Fruit fly (Drosophila melanogaster) whole organism, adult: ENCODE measurements around the gene cyst.

ENCODE experiments used
- Crg-1 ChIP-seq: fragments of 200-800 bp; sonication (Bioruptor generic); optimal IDR thresholded peaks from 2 replicates; lab custom pipeline; 2016; ENCODE audit warnings: missing biosample characterization, missing genetic modification characterization
- Mnt ChIP-seq: fragments of 200-800 bp; sonication (Bioruptor generic); optimal IDR thresholded peaks from 2 replicates; lab custom pipeline; 2016; ENCODE audit warnings: missing biosample characterization, mild to moderate bottlenecking, missing genetic modification characterization
- kay ChIP-seq: fragments of 200-800 bp; sonication (Bioruptor generic); peaks from one replicate; lab custom pipeline; 2016; ENCODE audit warnings: missing biosample characterization, missing genetic modification characterization, borderline replicate concordance
- pad ChIP-seq: fragments of 200-800 bp; sonication (Bioruptor generic); optimal IDR thresholded peaks from 3 replicates; lab custom pipeline; 2017; ENCODE audit warnings: missing biosample characterization, missing genetic modification characterization, mild to moderate bottlenecking, moderate library complexity, missing genetic modification reagents
- tj ChIP-seq: fragments of 200-800 bp; sonication (Bioruptor generic); optimal IDR thresholded peaks from 3 replicates; lab custom pipeline; 2017; ENCODE audit warnings: missing biosample characterization, mild to moderate bottlenecking, missing genetic modification characterization, moderate library complexity

dm6 chr2L:19508361-19508918, at the start of gene cyst:
- TF ChIP-seq kay (GFP tag; lab: Kevin White, UChicago), result no peak
- TF ChIP-seq Crg-1 (GFP tag; lab: Kevin White, UChicago), result peak; percentile 74
- TF ChIP-seq pad (GFP tag; lab: Kevin White, UChicago), result peak; percentile 70
- TF ChIP-seq tj, result peak; percentile 52
- peak; percentile 60 for TF ChIP-seq Mnt (GFP tag; lab: Kevin White, UChicago)
